Worm (Caenorhabditis elegans) whole organism, midembryonic: ENCODE results near the gene rpl-16.

ENCODE experiments used
- T22C8.4 ChIP-seq: fragments of 200-800 bp; sonication (Bioruptor generic); IDR thresholded peaks from 2 replicates; pipeline ENCODE4 v1.3.6; 2022; ENCODE audit warnings: missing genetic modification characterization, missing compliant biosample characterization
- cog-1 ChIP-seq: sonication (generic microtip); optimal IDR thresholded peaks from 2 replicates; lab custom pipeline; 2016; ENCODE audit warnings: missing genetic modification characterization, missing compliant biosample characterization
- flt-1 ChIP-seq: fragments of 200-800 bp; sonication (Bioruptor generic); IDR thresholded peaks from 2 replicates; pipeline ENCODE4 v1.3.6; 2022; ENCODE audit warnings: missing genetic modification characterization, missing compliant biosample characterization
- klf-2 ChIP-seq: fragments of 200-800 bp; sonication (Bioruptor generic); conservative IDR thresholded peaks from 2 replicates; pipeline ENCODE4 v1.3.6; 2022; ENCODE audit warnings: missing genetic modification reagents, missing genetic modification characterization, missing compliant biosample characterization
- med-1 ChIP-seq: sonication (generic microtip); optimal IDR thresholded peaks from 2 replicates; lab custom pipeline; 2017; ENCODE audit warnings: missing genetic modification characterization, mild to moderate bottlenecking, missing compliant biosample characterization, antibody characterized with exemption, missing genetic modification reagents; ENCODE audit not compliant: insufficient read depth
- ref-1 ChIP-seq: fragments of 200-800 bp; sonication (Bioruptor generic); conservative IDR thresholded peaks from 2 replicates; pipeline ENCODE4 v1.3.6; 2022; ENCODE audit warnings: missing genetic modification reagents, missing genetic modification characterization, missing compliant biosample characterization
- tab-1 ChIP-seq: fragments of 200-800 bp; sonication (Bioruptor generic); IDR thresholded peaks from 2 replicates; pipeline ENCODE4 v1.3.6; 2022; ENCODE audit warnings: missing genetic modification characterization, missing compliant biosample characterization
- ztf-23 ChIP-seq: fragments of 200-800 bp; sonication (Bioruptor generic); IDR thresholded peaks from 2 replicates; pipeline ENCODE4 v1.3.6; 2022; ENCODE audit warnings: missing genetic modification reagents, missing genetic modification characterization, missing compliant biosample characterization
- ztf-29 ChIP-seq: fragments of 200-800 bp; sonication (Bioruptor generic); IDR thresholded peaks from 2 replicates; pipeline ENCODE4 v1.3.6; 2022; ENCODE audit warnings: missing genetic modification reagents, missing genetic modification characterization, missing compliant biosample characterization

The rpl-16 gene

ce11 chrIII:3540424-3540823, 37.0 kb upstream of the rpl-16 start:
- TF ChIP-seq ztf-29, result 0 out of 2 replicates have a peak, but pooled peaks have one; percentile 24
- no peak for TF ChIP-seq tab-1 (GFP tag; lab: Robert Waterston, UW)
- no peak for TF ChIP-seq klf-2 (GFP tag; lab: Robert Waterston, UW)

- TF ChIP-seq flt-1 (GFP tag; lab: Robert Waterston, UW) (no peak), klf-2 (GFP tag; lab: Robert Waterston, UW) (no peak), ref-1 (no peak), ztf-29 (no peak), ztf-23 (GFP tag; lab: Robert Waterston, UW) (no peak), med-1 (no peak), cog-1 (tag; lab: Kevin White, UChicago) (no peak), T22C8.4 (no peak), tab-1 (GFP tag; lab: Robert Waterston, UW) (no peak)
Measured at ce11 chrIII:3539499-3539898, 36.1 kb upstream of the rpl-16 start.

- TF ChIP-seq flt-1 (GFP tag; lab: Robert Waterston, UW) (0 out of 2 replicates have a peak, but pooled peaks have one; percentile 6), ref-1 (no peak), ztf-29 (no peak)
Measured at ce11 chrIII:3537401-3537800, 34.0 kb upstream of the rpl-16 start, which contains the start of gene cfap-20. Gene cfap-20, minus strand, starts transcription at chrIII:3537501.

- TF ChIP-seq klf-2 (GFP tag; lab: Robert Waterston, UW), result no peak
- TF ChIP-seq ztf-23 (GFP tag; lab: Robert Waterston, UW), result no peak
- TF ChIP-seq med-1, result no peak
- TF ChIP-seq ztf-29, result no peak
- no peak for TF ChIP-seq T22C8.4
- no peak for TF ChIP-seq flt-1 (GFP tag; lab: Robert Waterston, UW)
- no peak for TF ChIP-seq cog-1 (tag; lab: Kevin White, UChicago)
- no peak for TF ChIP-seq ref-1
- TF ChIP-seq tab-1 (GFP tag; lab: Robert Waterston, UW), result no peak
Measured at ce11 chrIII:3534185-3534584, 30.8 kb upstream of the rpl-16 start.

ce11 chrIII:3532035-3532434, 28.6 kb upstream of the rpl-16 start:
- TF ChIP-seq tab-1 (GFP tag; lab: Robert Waterston, UW), result no peak
- TF ChIP-seq flt-1 (GFP tag; lab: Robert Waterston, UW), result 0 out of 2 replicates have a peak, but pooled peaks have one; percentile 50
- peak; percentile 18; the same call in 1 of the 2 replicates for TF ChIP-seq T22C8.4
- TF ChIP-seq med-1, result no peak
- TF ChIP-seq cog-1 (tag; lab: Kevin White, UChicago), result peak; percentile 18

- TF ChIP-seq cog-1 (tag; lab: Kevin White, UChicago) (no peak), flt-1 (GFP tag; lab: Robert Waterston, UW) (no peak), ztf-23 (GFP tag; lab: Robert Waterston, UW) (no peak), klf-2 (GFP tag; lab: Robert Waterston, UW) (no peak), ztf-29 (no peak), tab-1 (GFP tag; lab: Robert Waterston, UW) (no peak), med-1 (no peak), ref-1 (no peak), T22C8.4 (no peak)
Measured at ce11 chrIII:3529744-3530208, 26.4 kb upstream of the rpl-16 start, which contains the start of gene pitp-1. Gene pitp-1, minus strand, starts transcription at chrIII:3529794.

- TF ChIP-seq tab-1 (GFP tag; lab: Robert Waterston, UW), result no peak
- TF ChIP-seq med-1, result no peak
- TF ChIP-seq ref-1, result no peak
- no peak for TF ChIP-seq ztf-29
- TF ChIP-seq T22C8.4, result no peak
- no peak for TF ChIP-seq cog-1 (tag; lab: Kevin White, UChicago)
- TF ChIP-seq klf-2 (GFP tag; lab: Robert Waterston, UW), result no peak
- TF ChIP-seq flt-1 (GFP tag; lab: Robert Waterston, UW), result no peak
- TF ChIP-seq ztf-23 (GFP tag; lab: Robert Waterston, UW), result no peak
Measured at ce11 chrIII:3528342-3528741, 24.9 kb upstream of the rpl-16 start, which contains the start of gene rpl-37. Gene rpl-37, plus strand, starts transcription at chrIII:3528642.

ce11 chrIII:3523363-3523762, 20.0 kb upstream of the rpl-16 start:
- TF ChIP-seq cog-1 (tag; lab: Kevin White, UChicago), result no peak
- no peak for TF ChIP-seq med-1
- no peak for TF ChIP-seq ref-1
- TF ChIP-seq ztf-29, result no peak
- TF ChIP-seq ztf-23 (GFP tag; lab: Robert Waterston, UW), result no peak
- TF ChIP-seq klf-2 (GFP tag; lab: Robert Waterston, UW), result no peak
- no peak for TF ChIP-seq tab-1 (GFP tag; lab: Robert Waterston, UW)
- TF ChIP-seq T22C8.4, result no peak
- no peak for TF ChIP-seq flt-1 (GFP tag; lab: Robert Waterston, UW)

- TF ChIP-seq med-1 (no peak), cog-1 (tag; lab: Kevin White, UChicago) (no peak), klf-2 (GFP tag; lab: Robert Waterston, UW) (no peak), tab-1 (GFP tag; lab: Robert Waterston, UW) (no peak), ztf-29 (no peak), flt-1 (GFP tag; lab: Robert Waterston, UW) (no peak), ztf-23 (GFP tag; lab: Robert Waterston, UW) (no peak)
Measured at ce11 chrIII:3520417-3520816, 17.0 kb upstream of the rpl-16 start.

- TF ChIP-seq ztf-23 (GFP tag; lab: Robert Waterston, UW) (no peak), T22C8.4 (no peak), tab-1 (GFP tag; lab: Robert Waterston, UW) (no peak), flt-1 (GFP tag; lab: Robert Waterston, UW) (no peak), cog-1 (tag; lab: Kevin White, UChicago) (no peak), ztf-29 (no peak), ref-1 (no peak), klf-2 (GFP tag; lab: Robert Waterston, UW) (no peak)
Measured at ce11 chrIII:3519505-3519904, 16.1 kb upstream of the rpl-16 start, which contains the start of gene hmit-1.3. Gene hmit-1.3, minus strand, starts transcription at chrIII:3519607.

ce11 chrIII:3511808-3512207, 8.4 kb upstream of the rpl-16 start:
- TF ChIP-seq ztf-29, result no peak
- TF ChIP-seq tab-1 (GFP tag; lab: Robert Waterston, UW), result no peak
- TF ChIP-seq flt-1 (GFP tag; lab: Robert Waterston, UW), result no peak
- TF ChIP-seq T22C8.4, result no peak
- TF ChIP-seq klf-2 (GFP tag; lab: Robert Waterston, UW), result no peak
